Worm (Caenorhabditis elegans) whole organism, L4 larva: ENCODE data around the gene C07A9.9.

ENCODE experiments used
- D1046.2 ChIP-seq: fragments of 200-800 bp; sonication (Bioruptor generic); IDR thresholded peaks from 2 replicates; pipeline ENCODE4 v1.3.6; 2022; ENCODE audit warnings: missing genetic modification characterization, missing compliant biosample characterization
- F37D6.2 ChIP-seq: sonication (generic microtip); optimal IDR thresholded peaks from 2 replicates; lab custom pipeline; 2016; ENCODE audit warnings: mild to moderate bottlenecking, missing genetic modification characterization, missing compliant biosample characterization
- F49E8.2 ChIP-seq: sonication (generic microtip); optimal IDR thresholded peaks from 2 replicates; lab custom pipeline; 2016; ENCODE audit warnings: missing compliant biosample characterization, mild to moderate bottlenecking, missing genetic modification characterization, borderline replicate concordance
- T20F7.1 ChIP-seq: fragments of 200-800 bp; sonication (Bioruptor generic); optimal IDR thresholded peaks from 2 replicates; lab custom pipeline; 2018; ENCODE audit warnings: mild to moderate bottlenecking, missing genetic modification characterization, missing compliant biosample characterization
- T26A8.4 ChIP-seq: fragments of 200-800 bp; sonication (Bioruptor generic); IDR thresholded peaks from 2 replicates; pipeline ENCODE4 v1.3.6; 2022; ENCODE audit warnings: missing genetic modification characterization, missing compliant biosample characterization
- Y105C5A.15 ChIP-seq: fragments of 200-800 bp; sonication (Bioruptor generic); IDR thresholded peaks from 2 replicates; pipeline ENCODE4 v1.3.6; 2022; ENCODE audit warnings: missing genetic modification characterization, missing compliant biosample characterization
- Y75B8A.6 ChIP-seq: fragments of 200-800 bp; sonication (Bioruptor generic); IDR thresholded peaks from 2 replicates; pipeline ENCODE4 v1.3.6; 2022; ENCODE audit warnings: missing genetic modification reagents, missing genetic modification characterization, missing compliant biosample characterization
- aha-1 ChIP-seq: fragments of 150-350 bp; peaks from one replicate; lab custom pipeline; 2014; ENCODE audit warnings: missing biosample characterization, missing genetic modification characterization
- ceh-20 ChIP-seq: fragments of 200-800 bp; sonication (Bioruptor generic); IDR thresholded peaks from 2 replicates; pipeline ENCODE4 v1.3.6; 2022; ENCODE audit warnings: missing genetic modification reagents, missing genetic modification characterization, missing compliant biosample characterization
- ceh-82 ChIP-seq: sonication (generic microtip); optimal IDR thresholded peaks from 2 replicates; lab custom pipeline; 2017; ENCODE audit warnings: missing biosample characterization, missing genetic modification characterization
- ctbp-1 ChIP-seq: fragments of 200-800 bp; sonication (Bioruptor generic); IDR thresholded peaks from 2 replicates; pipeline ENCODE4 v1.3.6; 2022; ENCODE audit warnings: missing genetic modification reagents, missing genetic modification characterization, missing compliant biosample characterization
- daf-12 ChIP-seq: fragments of 150-350 bp; optimal IDR thresholded peaks from 2 replicates; lab custom pipeline; 2014; ENCODE audit warnings: missing biosample characterization, missing genetic modification reagents, missing genetic modification characterization
- daf-16 ChIP-seq, 3 experiments: sonication (generic microtip); optimal IDR thresholded peaks; 2 replicates each; lab custom pipeline; 2016 to 2017; ENCODE audit warnings: missing genetic modification characterization in 3 of 3, missing genetic modification reagents in 3 of 3, mild to moderate bottlenecking in 2 of 3, missing compliant biosample characterization in 2 of 3, missing biosample characterization in 1 of 3, moderate library complexity in 1 of 3
- dmd-6 ChIP-seq: fragments of 200-800 bp; sonication (Bioruptor generic); IDR thresholded peaks from 2 replicates; pipeline ENCODE4 v1.3.6; 2022; ENCODE audit warnings: missing genetic modification reagents, missing genetic modification characterization, missing compliant biosample characterization
- dve-1 ChIP-seq: sonication (generic microtip); optimal IDR thresholded peaks from 2 replicates; lab custom pipeline; 2017; ENCODE audit warnings: antibody characterized with exemption, mild to moderate bottlenecking, missing genetic modification characterization, missing compliant biosample characterization; ENCODE audit not compliant: insufficient read depth
- egl-43 ChIP-seq: fragments of 200-800 bp; sonication (Bioruptor generic); IDR thresholded peaks from 2 replicates; pipeline ENCODE4 v1.3.6; 2022; ENCODE audit warnings: missing genetic modification reagents, missing genetic modification characterization, missing compliant biosample characterization
- fkh-10 ChIP-seq: fragments of 150-350 bp; optimal IDR thresholded peaks from 2 replicates; lab custom pipeline; 2014; ENCODE audit warnings: missing biosample characterization, missing genetic modification reagents, missing genetic modification characterization
- fos-1 ChIP-seq: fragments of 150-350 bp; optimal IDR thresholded peaks from 2 replicates; lab custom pipeline; 2014; ENCODE audit warnings: missing biosample characterization, missing genetic modification characterization
- hif-1 ChIP-seq, 2 experiments: sonication (generic microtip); optimal IDR thresholded peaks; 2 replicates each; lab custom pipeline; 2016 to 2017; ENCODE audit warnings: missing compliant biosample characterization in 2 of 2, missing genetic modification characterization in 2 of 2, missing genetic modification reagents in 2 of 2, missing genotype in 2 of 2, mild to moderate bottlenecking in 1 of 2
- hlh-11 ChIP-seq: fragments of 200-800 bp; sonication (Bioruptor generic); optimal IDR thresholded peaks from 2 replicates; lab custom pipeline; 2018; ENCODE audit warnings: mild to moderate bottlenecking, missing genetic modification characterization, missing compliant biosample characterization
- hlh-30 ChIP-seq: sonication (generic microtip); optimal IDR thresholded peaks from 2 replicates; lab custom pipeline; 2017; ENCODE audit warnings: antibody characterized with exemption, mild to moderate bottlenecking, missing genetic modification characterization, missing compliant biosample characterization; ENCODE audit not compliant: insufficient read depth
- hmg-1.1 ChIP-seq: fragments of 200-800 bp; sonication (Bioruptor generic); IDR thresholded peaks from 2 replicates; pipeline ENCODE4 v1.3.6; 2022; ENCODE audit warnings: missing genetic modification reagents, missing genetic modification characterization, missing compliant biosample characterization
- lin-29 ChIP-seq: fragments of 200-800 bp; sonication (Bioruptor generic); IDR thresholded peaks from 2 replicates; pipeline ENCODE4 v1.3.6; 2022; ENCODE audit warnings: missing genetic modification reagents, missing genetic modification characterization, missing compliant biosample characterization
- lin-39 ChIP-seq: fragments of 150-350 bp; optimal IDR thresholded peaks from 2 replicates; lab custom pipeline; 2014; ENCODE audit warnings: missing biosample characterization, missing genetic modification reagents, missing genetic modification characterization
- lsy-2 ChIP-seq, 2 experiments: fragments of 150-350 bp in 1 of 2; sonication (generic microtip) in 1 of 2; optimal IDR thresholded peaks; 2 replicates each; lab custom pipeline; 2014 to 2017; ENCODE audit warnings: missing biosample characterization in 2 of 2, missing genetic modification characterization in 2 of 2
- madf-9 ChIP-seq: fragments of 200-800 bp; sonication (Bioruptor generic); conservative IDR thresholded peaks from 2 replicates; pipeline ENCODE4 v1.3.6; 2022; ENCODE audit warnings: missing genetic modification reagents, missing genetic modification characterization, missing compliant biosample characterization
- mdl-1 ChIP-seq, 2 experiments: fragments of 150-350 bp in 1 of 2; sonication (generic microtip) in 1 of 2; optimal IDR thresholded peaks; 2 replicates each; lab custom pipeline; 2014 to 2017; ENCODE audit warnings: missing biosample characterization in 2 of 2, missing genetic modification characterization in 2 of 2
- mdt-29 ChIP-seq: fragments of 200-800 bp; sonication (Bioruptor generic); IDR thresholded peaks from 2 replicates; pipeline ENCODE4 v1.3.6; 2022; ENCODE audit warnings: missing genetic modification reagents, missing genetic modification characterization, missing compliant biosample characterization
- mep-1 ChIP-seq: fragments of 150-350 bp; sonication (generic microtip); optimal IDR thresholded peaks from 3 replicates; lab custom pipeline; 2014; ENCODE audit warnings: missing biosample characterization, missing genetic modification characterization
- mes-2 ChIP-seq: sonication (generic microtip); optimal IDR thresholded peaks from 2 replicates; lab custom pipeline; 2016; ENCODE audit warnings: missing genotype, mild to moderate bottlenecking, missing genetic modification characterization, missing compliant biosample characterization; ENCODE audit not compliant: poor library complexity, severe bottlenecking
- mxl-2 ChIP-seq: fragments of 200-800 bp; sonication (Bioruptor generic); conservative IDR thresholded peaks from 2 replicates; pipeline ENCODE4 v1.3.6; 2022; ENCODE audit warnings: missing genetic modification reagents, missing genetic modification characterization, missing compliant biosample characterization
- mxl-3 ChIP-seq: fragments of 200-800 bp; sonication (Bioruptor generic); optimal IDR thresholded peaks from 2 replicates; lab custom pipeline; 2018; ENCODE audit warnings: mild to moderate bottlenecking, missing genetic modification characterization, missing compliant biosample characterization
- nhr-11 ChIP-seq: fragments of 150-350 bp; optimal IDR thresholded peaks from 2 replicates; lab custom pipeline; 2014; ENCODE audit warnings: missing biosample characterization, missing genetic modification characterization
- nhr-237 ChIP-seq: sonication (generic microtip); optimal IDR thresholded peaks from 2 replicates; lab custom pipeline; 2017; ENCODE audit warnings: missing biosample characterization, missing genetic modification characterization
- nhr-28 ChIP-seq: fragments of 150-350 bp; optimal IDR thresholded peaks from 2 replicates; lab custom pipeline; 2014; ENCODE audit warnings: missing biosample characterization, missing genetic modification characterization
- pha-4 ChIP-seq, 2 experiments: fragments of 150-350 bp in 1 of 2; fragments of 200-800 bp in 1 of 2; sonication (Bioruptor generic) in 1 of 2; IDR thresholded peaks in 1 of 2; optimal IDR thresholded peaks in 1 of 2; 2 replicates each; pipeline versions ENCODE4 v1.3.6 to Lab custom; 2014 to 2022; ENCODE audit warnings: missing genetic modification characterization in 2 of 2, missing genetic modification reagents in 2 of 2, missing biosample characterization in 1 of 2, missing compliant biosample characterization in 1 of 2
- pqm-1 ChIP-seq: sonication (generic microtip); optimal IDR thresholded peaks from 2 replicates; lab custom pipeline; 2017; ENCODE audit warnings: missing biosample characterization, missing genetic modification characterization
- rbr-2 ChIP-seq: sonication (generic microtip); optimal IDR thresholded peaks from 2 replicates; lab custom pipeline; 2016; ENCODE audit warnings: missing genotype, missing genetic modification characterization, missing compliant biosample characterization
- set-16 ChIP-seq: fragments of 200-800 bp; sonication (Bioruptor generic); IDR thresholded peaks from 2 replicates; pipeline ENCODE4 v1.3.6; 2022; ENCODE audit warnings: missing genetic modification reagents, missing genetic modification characterization, missing compliant biosample characterization
- skn-1 ChIP-seq: fragments of 150-350 bp; optimal IDR thresholded peaks from 2 replicates; lab custom pipeline; 2014; ENCODE audit warnings: missing biosample characterization, missing genetic modification characterization
- spr-1 ChIP-seq: sonication (generic microtip); optimal IDR thresholded peaks from 2 replicates; lab custom pipeline; 2016; ENCODE audit warnings: mild to moderate bottlenecking, missing genetic modification characterization, missing compliant biosample characterization
- spr-3 ChIP-seq: fragments of 200-800 bp; sonication (Bioruptor generic); optimal IDR thresholded peaks from 2 replicates; lab custom pipeline; 2018; ENCODE audit warnings: mild to moderate bottlenecking, missing genetic modification characterization, missing compliant biosample characterization
- unc-62 ChIP-seq, 3 experiments: fragments of 150-350 bp in 1 of 3; sonication (generic microtip); optimal IDR thresholded peaks in 2 of 3; peaks in 1 of 3; 1 replicate in 1 of 3; 2 replicates in 2 of 3; lab custom pipeline; 2014 to 2017; ENCODE audit warnings: missing biosample characterization in 3 of 3, missing genetic modification characterization in 3 of 3, missing genetic modification reagents in 3 of 3, missing genotype in 1 of 3

The C07A9.9 gene

ce11 chrIII:9703747-9704605 lies 36.5 kb upstream of the C07A9.9 start:
- TF ChIP-seq ctbp-1 (peak; percentile 64; the same call in 1 of the 2 replicates), nhr-28 (tag; lab: Kevin White, UChicago) (peak; percentile 54), lsy-2 (tag; optimal IDR thresholded peaks at IDR 0.05; lab: Kevin White, UChicago) (peak in 1 of 2 experiments; percentile 11), mep-1 (no peak), nhr-11 (tag; lab: Kevin White, UChicago) (peak; percentile 40), F37D6.2 (tag; lab: Kevin White, UChicago) (peak; percentile 13), madf-9 (no peak), T20F7.1 (no peak), hlh-11 (tag; lab: Kevin White, UChicago) (peak; percentile 39), spr-1 (tag; lab: Kevin White, UChicago) (peak; percentile 18), pqm-1 (no peak), rbr-2 (tag; lab: Kevin White, UChicago) (peak; percentile 73), lin-39 (tag; lab: Kevin White, UChicago) (no peak), mxl-2 (GFP tag; lab: Robert Waterston, UW) (no peak), set-16 (peak; percentile 26; the same call in 1 of the 2 replicates), hif-1 (tag; optimal IDR thresholded peaks at IDR 0.05; lab: Kevin White, UChicago) (peak in 1 of 2 experiments; percentile 32), mdt-29 (GFP tag; lab: Robert Waterston, UW) (no peak), hlh-30 (peak; percentile 31), aha-1 (tag; lab: Kevin White, UChicago) (peak; percentile 74), D1046.2 (no peak), hmg-1.1 (GFP tag; lab: Robert Waterston, UW) (peak; percentile 41; the same call in 1 of the 2 replicates), daf-16 (GFP tag; optimal IDR thresholded peaks at IDR 0.05; lab: Kevin White, UChicago) (no peak), daf-16 (tag; optimal IDR thresholded peaks at IDR 0.05; lab: Kevin White, UChicago) (peak; percentile 11), unc-62 (GFP tag; optimal IDR thresholded peaks at IDR 0.05 in 1 of 2; lab: Kevin White, UChicago) (peak in 1 of 2 experiments; percentile 94), unc-62 (tag; optimal IDR thresholded peaks at IDR 0.05; lab: Kevin White, UChicago) (no peak), dmd-6 (GFP tag; lab: Robert Waterston, UW) (peak; percentile 35; the same call in 1 of the 2 replicates), fkh-10 (GFP tag; lab: Kevin White, UChicago) (peak; percentile 16), dve-1 (tag; lab: Kevin White, UChicago) (peak; percentile 55), egl-43 (0 out of 2 replicates have a peak, but pooled peaks have one; percentile 14), mxl-3 (peak; percentile 41), Y105C5A.15 (0 out of 2 replicates have a peak, but pooled peaks have one; percentile 5)

- no peak for TF ChIP-seq lin-29 (GFP tag; lab: Robert Waterston, UW)
- TF ChIP-seq ceh-82 (tag; lab: Kevin White, UChicago): no peak
- peak; percentile 23 for TF ChIP-seq mep-1
- no peak for TF ChIP-seq F49E8.2 (tag; lab: Kevin White, UChicago)
- no peak for TF ChIP-seq pha-4 (GFP tag; IDR thresholded peaks at IDR 0.05; lab: Robert Waterston, UW)
- no peak for TF ChIP-seq pha-4 (tag; optimal IDR thresholded peaks at IDR 0.05; lab: Kevin White, UChicago)
- TF ChIP-seq nhr-237 (tag; lab: Kevin White, UChicago): no peak
- TF ChIP-seq madf-9: no peak
- TF ChIP-seq mdl-1 (tag; optimal IDR thresholded peaks at IDR 0.05; lab: Kevin White, UChicago): peak in 1 of 2 experiments; percentile 67
- TF ChIP-seq Y75B8A.6 (GFP tag; lab: Robert Waterston, UW): no peak
- TF ChIP-seq daf-16 (GFP tag; optimal IDR thresholded peaks at IDR 0.05; lab: Kevin White, UChicago): no peak
- TF ChIP-seq daf-16 (tag; optimal IDR thresholded peaks at IDR 0.05; lab: Kevin White, UChicago): peak; percentile 20
- TF ChIP-seq rbr-2 (tag; lab: Kevin White, UChicago): peak; percentile 3
- TF ChIP-seq dve-1 (tag; lab: Kevin White, UChicago): no peak
- no peak for TF ChIP-seq fkh-10 (GFP tag; lab: Kevin White, UChicago)
- no peak for TF ChIP-seq fos-1 (tag; lab: Kevin White, UChicago)
- no peak for TF ChIP-seq spr-3 (GFP tag; lab: Kevin White, UChicago)
- 0 out of 2 replicates have a peak, but pooled peaks have one; percentile 15 for TF ChIP-seq egl-43
- no peak for TF ChIP-seq pqm-1
- TF ChIP-seq hmg-1.1 (GFP tag; lab: Robert Waterston, UW): peak; percentile 7; the same call in 1 of the 2 replicates
- TF ChIP-seq ceh-20 (GFP tag; lab: Robert Waterston, UW): no peak
- peak; percentile 24 for TF ChIP-seq mes-2 (tag; lab: Kevin White, UChicago)
- TF ChIP-seq skn-1 (tag; lab: Kevin White, UChicago): no peak
- TF ChIP-seq daf-12 (tag; lab: Kevin White, UChicago): no peak
- no peak for TF ChIP-seq T26A8.4 (GFP tag; lab: Robert Waterston, UW)
- TF ChIP-seq aha-1 (tag; lab: Kevin White, UChicago): peak; percentile 72
- TF ChIP-seq F37D6.2 (tag; lab: Kevin White, UChicago): peak; percentile 1
Measured at ce11 chrIII:9702665-9703252, 35.3 kb upstream of the C07A9.9 start.
